Worm (Caenorhabditis elegans) whole organism, L1 larva: Measurements from ENCODE around the gene scl-12.

ENCODE experiments used
- C04F5.9 ChIP-seq: sonication (generic microtip); optimal IDR thresholded peaks from 2 replicates; lab custom pipeline; 2016; ENCODE audit warnings: missing genetic modification characterization, missing compliant biosample characterization
- aha-1 ChIP-seq: fragments of 150-350 bp; optimal IDR thresholded peaks from 2 replicates; lab custom pipeline; 2014; ENCODE audit warnings: missing biosample characterization, missing genetic modification characterization
- aly-2 ChIP-seq: fragments of 150-350 bp; optimal IDR thresholded peaks from 2 replicates; lab custom pipeline; 2014; ENCODE audit warnings: missing biosample characterization, missing genetic modification characterization
- blmp-1 ChIP-seq: fragments of 150-350 bp; optimal IDR thresholded peaks from 2 replicates; lab custom pipeline; 2014; ENCODE audit warnings: missing biosample characterization, missing genetic modification characterization
- ceh-90 ChIP-seq: sonication (generic microtip); optimal IDR thresholded peaks from 2 replicates; lab custom pipeline; 2016; ENCODE audit warnings: missing genetic modification characterization, missing compliant biosample characterization
- dpl-1 ChIP-seq, 3 experiments: fragments of 150-350 bp in 2 of 3; sonication (generic microtip) in 1 of 3; optimal IDR thresholded peaks; 2 replicates each; lab custom pipeline; 2014 to 2017; ENCODE audit warnings: missing biosample characterization in 3 of 3, missing genetic modification characterization in 3 of 3, missing genetic modification reagents in 3 of 3
- efl-1 ChIP-seq, 4 experiments: fragments of 150-350 bp; optimal IDR thresholded peaks in 3 of 4; peaks in 1 of 4; 1 replicate in 1 of 4; 2 replicates in 3 of 4; lab custom pipeline; 2014; ENCODE audit warnings: missing biosample characterization in 2 of 4, missing genetic modification characterization in 2 of 4, missing genetic modification reagents in 2 of 4
- efl-3 ChIP-seq: fragments of 200-800 bp; sonication (Bioruptor generic); optimal IDR thresholded peaks from 2 replicates; lab custom pipeline; 2018; ENCODE audit warnings: mild to moderate bottlenecking, missing genetic modification characterization, missing compliant biosample characterization
- elt-2 ChIP-seq: sonication (generic microtip); optimal IDR thresholded peaks from 2 replicates; lab custom pipeline; 2016; ENCODE audit warnings: missing genetic modification characterization, mild to moderate bottlenecking, inconsistent platforms, missing compliant biosample characterization, missing genetic modification reagents
- elt-3 ChIP-seq, 6 experiments: fragments of 150-350 bp in 1 of 6; sonication (generic microtip); optimal IDR thresholded peaks; 2 replicates each; lab custom pipeline; 2017 to 2018; ENCODE audit warnings: missing biosample characterization in 6 of 6, missing genetic modification characterization in 6 of 6, inconsistent platforms in 1 of 6
- fkh-10 ChIP-seq: sonication (generic microtip); optimal IDR thresholded peaks from 2 replicates; lab custom pipeline; 2017; ENCODE audit warnings: missing biosample characterization, missing genetic modification reagents, missing genetic modification characterization
- fkh-4 ChIP-seq: sonication (generic microtip); optimal IDR thresholded peaks from 2 replicates; lab custom pipeline; 2016; ENCODE audit warnings: missing compliant biosample characterization, missing genetic modification characterization, borderline replicate concordance
- fos-1 ChIP-seq: fragments of 150-350 bp; optimal IDR thresholded peaks from 2 replicates; lab custom pipeline; 2014; ENCODE audit warnings: missing biosample characterization, missing genetic modification characterization
- hlh-17 ChIP-seq: fragments of 200-800 bp; sonication (Bioruptor generic); optimal IDR thresholded peaks from 2 replicates; lab custom pipeline; 2018; ENCODE audit warnings: missing genetic modification characterization, mild to moderate bottlenecking, missing compliant biosample characterization, moderate library complexity, borderline replicate concordance
- irx-1 ChIP-seq: sonication (generic microtip); optimal IDR thresholded peaks from 2 replicates; lab custom pipeline; 2016; ENCODE audit warnings: missing genetic modification characterization, missing compliant biosample characterization
- lin-14 ChIP-seq: fragments of 200-800 bp; sonication (Bioruptor generic); optimal IDR thresholded peaks from 2 replicates; lab custom pipeline; 2018; ENCODE audit warnings: mild to moderate bottlenecking, missing genetic modification characterization, moderate library complexity, missing compliant biosample characterization
- lin-15B ChIP-seq: fragments of 150-350 bp; sonication (generic microtip); optimal IDR thresholded peaks from 3 replicates; lab custom pipeline; 2014; ENCODE audit warnings: missing biosample characterization, missing genetic modification characterization
- nhr-11 ChIP-seq: fragments of 150-350 bp; optimal IDR thresholded peaks from 2 replicates; lab custom pipeline; 2014; ENCODE audit warnings: missing biosample characterization, missing genetic modification characterization
- nhr-19 ChIP-seq: fragments of 200-800 bp; sonication (Bioruptor generic); conservative IDR thresholded peaks from 2 replicates; pipeline ENCODE4 v1.3.6; 2022; ENCODE audit warnings: missing genetic modification characterization, missing compliant biosample characterization
- nhr-20 ChIP-seq: sonication (generic microtip); optimal IDR thresholded peaks from 2 replicates; lab custom pipeline; 2016; ENCODE audit warnings: mild to moderate bottlenecking, missing genetic modification characterization, missing compliant biosample characterization
- nhr-237 ChIP-seq: fragments of 150-350 bp; optimal IDR thresholded peaks from 2 replicates; lab custom pipeline; 2014; ENCODE audit warnings: missing biosample characterization, missing genetic modification characterization
- nhr-28 ChIP-seq: fragments of 150-350 bp; optimal IDR thresholded peaks from 2 replicates; lab custom pipeline; 2014; ENCODE audit warnings: missing biosample characterization, missing genetic modification characterization
- nhr-47 ChIP-seq: sonication (generic microtip); optimal IDR thresholded peaks from 2 replicates; lab custom pipeline; 2016; ENCODE audit warnings: mild to moderate bottlenecking, missing genetic modification characterization, moderate library complexity, missing compliant biosample characterization
- nhr-71 ChIP-seq: sonication (generic microtip); optimal IDR thresholded peaks from 2 replicates; lab custom pipeline; 2016; ENCODE audit warnings: mild to moderate bottlenecking, missing genetic modification characterization, moderate library complexity, missing compliant biosample characterization
- nhr-84 ChIP-seq: sonication (generic microtip); optimal IDR thresholded peaks from 2 replicates; lab custom pipeline; 2017; ENCODE audit warnings: missing biosample characterization, missing genetic modification characterization
- nhr-85 ChIP-seq: sonication (generic microtip); peaks from one replicate; lab custom pipeline; 2016; ENCODE audit warnings: missing genetic modification characterization, inconsistent platforms, missing compliant biosample characterization
- nhr-90 ChIP-seq: sonication (generic microtip); optimal IDR thresholded peaks from 2 replicates; lab custom pipeline; 2016; ENCODE audit warnings: mild to moderate bottlenecking, missing genetic modification characterization, missing compliant biosample characterization; ENCODE audit not compliant: poor library complexity
- pqm-1 ChIP-seq: sonication (generic microtip); optimal IDR thresholded peaks from 3 replicates; lab custom pipeline; 2017; ENCODE audit warnings: missing biosample characterization, missing genetic modification characterization
- rnt-1 ChIP-seq: sonication (generic microtip); optimal IDR thresholded peaks from 2 replicates; lab custom pipeline; 2016; ENCODE audit warnings: mild to moderate bottlenecking, missing genetic modification characterization, moderate library complexity, missing compliant biosample characterization
- skn-1 ChIP-seq: fragments of 150-350 bp; optimal IDR thresholded peaks from 2 replicates; lab custom pipeline; 2014; ENCODE audit warnings: missing biosample characterization, missing genetic modification characterization
- snu-23 ChIP-seq: sonication (generic microtip); optimal IDR thresholded peaks from 2 replicates; lab custom pipeline; 2016; ENCODE audit warnings: missing genetic modification characterization, missing compliant biosample characterization
- sup-37 ChIP-seq: fragments of 200-800 bp; sonication (Bioruptor generic); optimal IDR thresholded peaks from 2 replicates; lab custom pipeline; 2018; ENCODE audit warnings: mild to moderate bottlenecking, missing genetic modification characterization, missing compliant biosample characterization
- unc-130 ChIP-seq: fragments of 150-350 bp; optimal IDR thresholded peaks from 2 replicates; lab custom pipeline; 2017; ENCODE audit warnings: missing biosample characterization, missing genetic modification characterization, inconsistent platforms
- unc-86 ChIP-seq: sonication (generic microtip); optimal IDR thresholded peaks from 2 replicates; lab custom pipeline; 2016; ENCODE audit warnings: missing genetic modification characterization, missing compliant biosample characterization
- vab-15 ChIP-seq: sonication (generic microtip); optimal IDR thresholded peaks from 2 replicates; lab custom pipeline; 2017; ENCODE audit warnings: missing genotype, mild to moderate bottlenecking, missing genetic modification characterization, missing compliant biosample characterization
- ztf-4 ChIP-seq: fragments of 150-350 bp; optimal IDR thresholded peaks from 2 replicates; lab custom pipeline; 2014; ENCODE audit warnings: missing biosample characterization, missing genetic modification characterization

Gene scl-12

DNA sequence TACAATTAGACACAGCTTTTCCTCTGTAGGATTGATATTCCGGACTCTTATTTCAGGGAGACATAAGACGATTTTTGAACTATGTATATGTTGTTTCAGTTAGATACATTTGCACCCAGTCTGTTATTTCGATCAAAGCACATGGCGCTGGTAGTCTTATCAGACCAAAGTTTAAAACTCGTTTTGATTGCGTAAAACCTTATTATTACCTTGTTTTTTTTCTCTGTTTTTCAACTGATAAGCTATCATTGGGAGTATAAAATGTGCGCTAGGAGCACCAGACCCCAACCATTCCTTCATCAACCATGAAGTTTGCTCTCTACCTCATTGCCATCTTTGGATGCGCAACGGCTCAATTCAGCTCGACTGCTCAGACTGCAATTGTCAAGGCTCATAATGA lies at the start of gene scl-12:
Gene scl-12 (plus strand): TSS at position 301 of the 400 bp plus-strand sequence.
- TF ChIP-seq unc-86 (tag; lab: Kevin White, UChicago) (no peak), ceh-90 (tag; lab: Kevin White, UChicago) (no peak), fkh-10 (GFP tag; lab: Kevin White, UChicago) (no peak), pqm-1 (tag; lab: Kevin White, UChicago) (no peak), nhr-47 (tag; lab: Kevin White, UChicago) (no peak), nhr-90 (tag; lab: Kevin White, UChicago) (no peak), efl-1 (optimal IDR thresholded peaks at IDR 0.05; lab: Kevin White, UChicago) (no peak), efl-1 (GFP tag; optimal IDR thresholded peaks at IDR 0.05 in 1 of 2; lab: Kevin White, UChicago) (peak in 1 of 2 experiments; percentile 80)

DNA sequence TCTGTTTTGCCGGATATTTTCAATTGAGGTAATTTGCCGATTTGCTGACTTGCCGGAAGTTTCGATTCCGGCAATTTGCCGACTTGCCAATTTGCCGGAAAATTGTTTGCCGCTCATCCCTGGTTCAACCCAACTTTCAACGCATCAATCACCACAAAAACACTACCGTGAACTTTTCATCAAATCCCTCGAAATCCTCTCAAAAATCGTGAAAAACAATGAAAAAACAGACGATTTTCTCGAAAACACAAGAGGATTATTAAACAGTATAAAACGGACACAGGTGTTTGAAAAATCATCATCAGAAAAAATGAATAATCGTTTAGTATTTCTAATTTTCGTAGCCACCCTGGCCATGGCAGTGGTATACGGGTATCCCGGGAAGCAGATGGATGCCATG lies 45.5 kb upstream of the scl-12 start, which contains the start of gene Y39H10A.1:
Gene Y39H10A.1 (plus strand): TSS at position 301 of the 400 bp plus-strand sequence.
- TF ChIP-seq fos-1 (tag; lab: Kevin White, UChicago): no peak
- TF ChIP-seq fkh-4 (tag; lab: Kevin White, UChicago): no peak
- TF ChIP-seq blmp-1: no peak

ce11 chrV:3768270-3768669 lies 44.1 kb upstream of the scl-12 start, which contains the start of gene R08E5.4:
Gene R08E5.4 (plus strand): TSS chrV:3768570.
- TF ChIP-seq ztf-4 (tag; lab: Kevin White, UChicago): no peak
- TF ChIP-seq nhr-85 (tag; lab: Kevin White, UChicago): no peak
- TF ChIP-seq efl-3 (GFP tag; lab: Kevin White, UChicago): no peak
- TF ChIP-seq sup-37 (GFP tag; lab: Kevin White, UChicago): no peak
- no peak for TF ChIP-seq nhr-11 (tag; lab: Kevin White, UChicago)
- TF ChIP-seq lin-15B (tag; lab: Kevin White, UChicago): no peak
- no peak for TF ChIP-seq ceh-90 (tag; lab: Kevin White, UChicago)
- no peak for TF ChIP-seq vab-15 (tag; lab: Kevin White, UChicago)
- no peak for TF ChIP-seq dpl-1 (GFP tag; optimal IDR thresholded peaks at IDR 0.05; lab: Kevin White, UChicago)
- no peak for TF ChIP-seq nhr-71 (tag; lab: Kevin White, UChicago)
- no peak for TF ChIP-seq aly-2
- TF ChIP-seq nhr-90 (tag; lab: Kevin White, UChicago): no peak
- no peak for TF ChIP-seq nhr-28 (tag; lab: Kevin White, UChicago)
- no peak for TF ChIP-seq hlh-17 (GFP tag; lab: Kevin White, UChicago)
- no peak for TF ChIP-seq nhr-19 (GFP tag; lab: Robert Waterston, UW)
- TF ChIP-seq C04F5.9: no peak

DNA sequence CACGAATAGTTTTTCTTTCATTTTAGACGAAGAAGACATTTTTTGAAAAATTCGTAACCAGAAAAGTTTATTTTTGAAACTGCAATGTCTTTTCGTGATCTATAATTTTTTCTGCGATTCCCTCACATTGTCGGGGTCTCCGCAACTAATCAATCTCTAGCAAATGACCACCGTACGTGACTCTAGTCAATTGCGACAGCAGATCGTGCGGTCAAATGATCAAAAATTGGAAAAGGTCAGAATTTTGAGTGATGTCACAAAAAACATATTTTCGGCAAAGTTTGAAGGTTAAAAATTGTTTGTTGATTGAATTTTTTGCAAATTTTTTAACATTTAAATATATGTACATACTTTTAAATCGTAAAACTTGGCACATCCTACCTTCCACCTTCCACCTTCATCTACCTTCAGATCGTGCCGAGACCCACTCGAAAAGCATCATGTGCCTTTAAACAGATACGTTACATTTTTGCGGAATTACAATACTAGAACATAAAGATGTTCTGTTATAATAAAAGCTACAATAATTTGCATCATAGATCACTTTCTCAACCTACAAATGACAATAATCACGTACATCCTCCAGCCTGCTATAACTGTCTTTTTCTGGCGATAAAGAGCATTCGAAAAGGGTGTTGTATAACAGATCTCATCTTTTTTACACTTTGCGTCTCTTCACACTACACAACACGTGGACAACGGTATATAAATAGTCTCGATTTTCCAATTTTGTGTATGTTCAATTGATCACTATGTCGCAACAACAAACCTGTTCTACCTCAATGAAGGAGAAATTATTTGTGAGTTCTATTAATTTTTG lies 40.7 kb upstream of the scl-12 start, which contains the start of the genes R08E5.1 and rips-1:
Gene R08E5.1 (minus strand): TSS at position 82 of the 820 bp plus-strand sequence.
Gene rips-1 (plus strand): TSS at position 585 of the 820 bp plus-strand sequence.
- TF ChIP-seq efl-1 (optimal IDR thresholded peaks at IDR 0.05; lab: Kevin White, UChicago) (no peak), efl-1 (GFP tag; optimal IDR thresholded peaks at IDR 0.05 in 1 of 2; lab: Kevin White, UChicago) (peak in 1 of 2 experiments; percentile 22), nhr-85 (tag; lab: Kevin White, UChicago) (peak; percentile 81), skn-1 (tag; lab: Kevin White, UChicago) (no peak), elt-3 (tag; optimal IDR thresholded peaks at IDR 0.05; lab: Kevin White, UChicago) (peak in 1 of 6 experiments; percentile 44), nhr-84 (tag; lab: Kevin White, UChicago) (no peak), lin-14 (GFP tag; lab: Kevin White, UChicago) (peak; percentile 35), elt-2 (no peak), aha-1 (tag; lab: Kevin White, UChicago) (peak; percentile 39), efl-3 (GFP tag; lab: Kevin White, UChicago) (no peak), irx-1 (no peak), snu-23 (GFP tag; lab: Kevin White, UChicago) (peak; percentile 14), nhr-20 (tag; lab: Kevin White, UChicago) (peak; percentile 43), rnt-1 (tag; lab: Kevin White, UChicago) (no peak), nhr-237 (tag; lab: Kevin White, UChicago) (no peak), blmp-1 (peak; percentile 62), unc-130 (tag; lab: Kevin White, UChicago) (peak; percentile 26)
